Worm (Caenorhabditis elegans) whole organism, midembryonic: ENCODE data around the gene F56B3.2.

Source experiments
- T22C8.4 ChIP-seq: fragments of 200-800 bp; sonication (Bioruptor generic); IDR thresholded peaks from 2 replicates; pipeline ENCODE4 v1.3.6; 2022; ENCODE audit warnings: missing genetic modification characterization, missing compliant biosample characterization
- cog-1 ChIP-seq: sonication (generic microtip); optimal IDR thresholded peaks from 2 replicates; lab custom pipeline; 2016; ENCODE audit warnings: missing genetic modification characterization, missing compliant biosample characterization
- flt-1 ChIP-seq: fragments of 200-800 bp; sonication (Bioruptor generic); IDR thresholded peaks from 2 replicates; pipeline ENCODE4 v1.3.6; 2022; ENCODE audit warnings: missing genetic modification characterization, missing compliant biosample characterization
- klf-2 ChIP-seq: fragments of 200-800 bp; sonication (Bioruptor generic); conservative IDR thresholded peaks from 2 replicates; pipeline ENCODE4 v1.3.6; 2022; ENCODE audit warnings: missing genetic modification reagents, missing genetic modification characterization, missing compliant biosample characterization
- med-1 ChIP-seq: sonication (generic microtip); optimal IDR thresholded peaks from 2 replicates; lab custom pipeline; 2017; ENCODE audit warnings: missing genetic modification characterization, mild to moderate bottlenecking, missing compliant biosample characterization, antibody characterized with exemption, missing genetic modification reagents; ENCODE audit not compliant: insufficient read depth
- ref-1 ChIP-seq: fragments of 200-800 bp; sonication (Bioruptor generic); conservative IDR thresholded peaks from 2 replicates; pipeline ENCODE4 v1.3.6; 2022; ENCODE audit warnings: missing genetic modification reagents, missing genetic modification characterization, missing compliant biosample characterization
- tab-1 ChIP-seq: fragments of 200-800 bp; sonication (Bioruptor generic); IDR thresholded peaks from 2 replicates; pipeline ENCODE4 v1.3.6; 2022; ENCODE audit warnings: missing genetic modification characterization, missing compliant biosample characterization
- ztf-23 ChIP-seq: fragments of 200-800 bp; sonication (Bioruptor generic); IDR thresholded peaks from 2 replicates; pipeline ENCODE4 v1.3.6; 2022; ENCODE audit warnings: missing genetic modification reagents, missing genetic modification characterization, missing compliant biosample characterization
- ztf-29 ChIP-seq: fragments of 200-800 bp; sonication (Bioruptor generic); IDR thresholded peaks from 2 replicates; pipeline ENCODE4 v1.3.6; 2022; ENCODE audit warnings: missing genetic modification reagents, missing genetic modification characterization, missing compliant biosample characterization

F56B3.2 gene

ce11 chrIV:749557-749956 is 18.8 kb downstream of the F56B3.2 start:
- TF ChIP-seq T22C8.4 (GFP tag; lab: Robert Waterston, UW) (no peak), ref-1 (GFP tag; lab: Robert Waterston, UW) (no peak), ztf-23 (GFP tag; lab: Robert Waterston, UW) (no peak), tab-1 (no peak), ztf-29 (no peak), klf-2 (GFP tag; lab: Robert Waterston, UW) (no peak), flt-1 (GFP tag; lab: Robert Waterston, UW) (no peak), cog-1 (tag; lab: Kevin White, UChicago) (no peak), med-1 (GFP tag; lab: Kevin White, UChicago) (no peak)

ce11 chrIV:746333-746732 is 22.1 kb downstream of the F56B3.2 start:
- TF ChIP-seq ztf-29 (no peak), flt-1 (GFP tag; lab: Robert Waterston, UW) (no peak), ref-1 (GFP tag; lab: Robert Waterston, UW) (no peak), ztf-23 (GFP tag; lab: Robert Waterston, UW) (no peak), cog-1 (tag; lab: Kevin White, UChicago) (no peak), T22C8.4 (GFP tag; lab: Robert Waterston, UW) (no peak), klf-2 (GFP tag; lab: Robert Waterston, UW) (no peak), tab-1 (no peak), med-1 (GFP tag; lab: Kevin White, UChicago) (no peak)

ce11 chrIV:741831-742230 is 26.6 kb downstream of the F56B3.2 start:
- TF ChIP-seq cog-1 (tag; lab: Kevin White, UChicago) (no peak), tab-1 (no peak), med-1 (GFP tag; lab: Kevin White, UChicago) (no peak), klf-2 (GFP tag; lab: Robert Waterston, UW) (no peak), T22C8.4 (GFP tag; lab: Robert Waterston, UW) (no peak), ztf-29 (no peak), flt-1 (GFP tag; lab: Robert Waterston, UW) (no peak), ref-1 (GFP tag; lab: Robert Waterston, UW) (no peak), ztf-23 (GFP tag; lab: Robert Waterston, UW) (no peak)

ce11 chrIV:740674-741073 is 27.7 kb downstream of the F56B3.2 start:
- TF ChIP-seq med-1 (GFP tag; lab: Kevin White, UChicago) (no peak), tab-1 (no peak), cog-1 (tag; lab: Kevin White, UChicago) (no peak), ztf-29 (no peak), flt-1 (GFP tag; lab: Robert Waterston, UW) (no peak), klf-2 (GFP tag; lab: Robert Waterston, UW) (no peak), T22C8.4 (GFP tag; lab: Robert Waterston, UW) (no peak), ref-1 (GFP tag; lab: Robert Waterston, UW) (no peak), ztf-23 (GFP tag; lab: Robert Waterston, UW) (no peak)

ce11 chrIV:736447-736846 is 31.9 kb downstream of the F56B3.2 start, which contains the start of gene kvs-5:
Gene kvs-5, plus strand, starts transcription at chrIV:736747.
- TF ChIP-seq cog-1 (tag; lab: Kevin White, UChicago) (no peak), ztf-29 (no peak), tab-1 (no peak), ztf-23 (GFP tag; lab: Robert Waterston, UW) (no peak), klf-2 (GFP tag; lab: Robert Waterston, UW) (no peak)

- TF ChIP-seq T22C8.4 (GFP tag; lab: Robert Waterston, UW): no peak
- TF ChIP-seq tab-1: no peak
- no peak for TF ChIP-seq ref-1 (GFP tag; lab: Robert Waterston, UW)
- no peak for TF ChIP-seq flt-1 (GFP tag; lab: Robert Waterston, UW)
Measured at ce11 chrIV:730937-731336, 37.4 kb downstream of the F56B3.2 start, which contains the start of gene srt-24. Gene srt-24, minus strand, starts transcription at chrIV:731037.

ce11 chrIV:728095-728494 is 40.3 kb downstream of the F56B3.2 start, which contains the start of gene Y55F3C.9:
Gene Y55F3C.9, minus strand, starts transcription at chrIV:728195.
- no peak for TF ChIP-seq ztf-29
- TF ChIP-seq klf-2 (GFP tag; lab: Robert Waterston, UW): no peak
- no peak for TF ChIP-seq cog-1 (tag; lab: Kevin White, UChicago)
- TF ChIP-seq T22C8.4 (GFP tag; lab: Robert Waterston, UW): no peak
- TF ChIP-seq tab-1: no peak
- TF ChIP-seq ref-1 (GFP tag; lab: Robert Waterston, UW): no peak
- no peak for TF ChIP-seq flt-1 (GFP tag; lab: Robert Waterston, UW)
- TF ChIP-seq ztf-23 (GFP tag; lab: Robert Waterston, UW): no peak
- TF ChIP-seq med-1 (GFP tag; lab: Kevin White, UChicago): no peak

- TF ChIP-seq ztf-23 (GFP tag; lab: Robert Waterston, UW) (no peak), med-1 (GFP tag; lab: Kevin White, UChicago) (no peak), ztf-29 (no peak), cog-1 (tag; lab: Kevin White, UChicago) (no peak), tab-1 (no peak), T22C8.4 (GFP tag; lab: Robert Waterston, UW) (no peak), ref-1 (GFP tag; lab: Robert Waterston, UW) (no peak), klf-2 (GFP tag; lab: Robert Waterston, UW) (no peak), flt-1 (GFP tag; lab: Robert Waterston, UW) (no peak)
Measured at ce11 chrIV:719351-719750, 49.0 kb downstream of the F56B3.2 start, which contains the start of gene Y55F3C.10. Gene Y55F3C.10, minus strand, starts transcription at chrIV:719451.

- no peak for TF ChIP-seq klf-2 (GFP tag; lab: Robert Waterston, UW)
- TF ChIP-seq ztf-29: no peak
- TF ChIP-seq med-1 (GFP tag; lab: Kevin White, UChicago): no peak
- no peak for TF ChIP-seq tab-1
- no peak for TF ChIP-seq cog-1 (tag; lab: Kevin White, UChicago)
- no peak for TF ChIP-seq flt-1 (GFP tag; lab: Robert Waterston, UW)
- TF ChIP-seq T22C8.4 (GFP tag; lab: Robert Waterston, UW): no peak
- TF ChIP-seq ref-1 (GFP tag; lab: Robert Waterston, UW): no peak
- TF ChIP-seq ztf-23 (GFP tag; lab: Robert Waterston, UW): no peak
Measured at ce11 chrIV:716323-716722, 52.1 kb downstream of the F56B3.2 start, which contains the start of gene clec-164. Gene clec-164, plus strand, starts transcription at chrIV:716623.
